Worm (Caenorhabditis elegans) whole organism, L4 larva: ENCODE measurements around the gene F48D6.4.

ENCODE experiments used
- F10B5.3 ChIP-seq: sonication (generic microtip); optimal IDR thresholded peaks from 2 replicates; lab custom pipeline; 2016; ENCODE audit warnings: mild to moderate bottlenecking, missing genetic modification characterization, missing compliant biosample characterization
- F44E2.7 ChIP-seq: fragments of 200-800 bp; sonication (Bioruptor generic); IDR thresholded peaks from 2 replicates; pipeline ENCODE4 v2.1.2; 2022; ENCODE audit warnings: missing genetic modification characterization, missing compliant biosample characterization
- ZK546.5 ChIP-seq, 2 experiments: sonication (generic microtip); optimal IDR thresholded peaks; 2 replicates each; lab custom pipeline; 2017; ENCODE audit warnings: missing biosample characterization in 2 of 2, missing genetic modification characterization in 2 of 2
- aly-2 ChIP-seq: sonication (generic microtip); optimal IDR thresholded peaks from 2 replicates; lab custom pipeline; 2018; ENCODE audit warnings: missing biosample characterization, missing genetic modification characterization
- daf-12 ChIP-seq: fragments of 150-350 bp; optimal IDR thresholded peaks from 2 replicates; lab custom pipeline; 2014; ENCODE audit warnings: missing biosample characterization, missing genetic modification reagents, missing genetic modification characterization
- fkh-10 ChIP-seq: fragments of 150-350 bp; optimal IDR thresholded peaks from 2 replicates; lab custom pipeline; 2014; ENCODE audit warnings: missing biosample characterization, missing genetic modification reagents, missing genetic modification characterization
- gei-8 ChIP-seq: fragments of 200-800 bp; sonication (Bioruptor generic); optimal IDR thresholded peaks from 2 replicates; lab custom pipeline; 2018; ENCODE audit warnings: mild to moderate bottlenecking, missing genetic modification characterization, missing compliant biosample characterization
- unc-62 ChIP-seq, 3 experiments: fragments of 150-350 bp in 1 of 3; sonication (generic microtip); optimal IDR thresholded peaks in 2 of 3; peaks in 1 of 3; 1 replicate in 1 of 3; 2 replicates in 2 of 3; lab custom pipeline; 2014 to 2017; ENCODE audit warnings: missing biosample characterization in 3 of 3, missing genetic modification characterization in 3 of 3, missing genetic modification reagents in 3 of 3, missing genotype in 1 of 3

- no peak for TF ChIP-seq aly-2
- no peak for TF ChIP-seq F10B5.3 (tag; lab: Kevin White, UChicago)
- TF ChIP-seq daf-12 (tag; lab: Kevin White, UChicago) = no peak
- no peak for TF ChIP-seq F44E2.7 (GFP tag; lab: Robert Waterston, UW)
- TF ChIP-seq gei-8 (GFP tag; lab: Kevin White, UChicago) = no peak
- TF ChIP-seq unc-62 (GFP tag; optimal IDR thresholded peaks at IDR 0.05 in 1 of 2; lab: Kevin White, UChicago) = peak in 1 of 2 experiments; percentile 78
- TF ChIP-seq unc-62 (tag; optimal IDR thresholded peaks at IDR 0.05; lab: Kevin White, UChicago) = no peak
- no peak for TF ChIP-seq fkh-10 (GFP tag; lab: Kevin White, UChicago)
- TF ChIP-seq ZK546.5 (tag; optimal IDR thresholded peaks at IDR 0.05; lab: Kevin White, UChicago) = no peak
These were observed 2.4 kb downstream of the F48D6.4 start for ce11 chrX:4244489-4245123.
